Fruit fly (Drosophila melanogaster): Measurements from ENCODE around the gene CG3847.

The CG3847 gene

DNA sequence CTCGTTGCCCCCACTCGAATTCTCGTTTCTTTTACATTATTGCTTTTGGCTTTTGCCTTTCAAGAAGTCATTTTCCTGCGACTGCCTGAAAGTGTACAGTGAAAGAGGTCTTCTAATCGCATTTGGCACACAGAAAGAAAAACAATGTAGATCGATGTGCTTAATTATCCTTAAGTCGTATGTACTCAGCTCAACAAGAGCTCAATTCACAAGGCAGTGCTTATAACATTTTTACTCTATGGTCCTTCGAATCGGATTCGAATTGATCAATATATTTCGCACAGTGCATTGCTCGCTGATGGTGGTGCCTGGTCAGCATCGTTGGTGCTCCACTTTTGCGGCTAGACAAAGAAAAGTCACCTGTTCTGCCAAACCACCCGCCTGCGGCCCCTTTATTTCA lies 36.5 kb upstream of the CG3847 start (continued):
- TF ChIP-seq her (GFP tag; optimal IDR thresholded peaks at IDR 0.05) (no peak), CG12659 (GFP tag; optimal IDR thresholded peaks at IDR 0.05) (no peak), CG11695 (GFP tag; IDR thresholded peaks at IDR 0.05) (no peak), chn (GFP tag; optimal IDR thresholded peaks at IDR 0.05) (no peak), en (GFP tag; optimal IDR thresholded peaks at IDR 0.05) (no peak), CG32532 (GFP tag; IDR thresholded peaks at IDR 0.05) (peak; percentile 12; the same call in 1 of the 2 replicates), Dbx (GFP tag; IDR thresholded peaks at IDR 0.05) (no peak), CG16815 (GFP tag; optimal IDR thresholded peaks at IDR 0.05) (no peak), Side (GFP tag; optimal IDR thresholded peaks at IDR 0.05) (no peak), otp (GFP tag; IDR thresholded peaks at IDR 0.05) (no peak), cas (GFP tag; IDR thresholded peaks at IDR 0.05) (no peak), sim (GFP tag; IDR thresholded peaks at IDR 0.05) (no peak), CG34224 (GFP tag; IDR thresholded peaks at IDR 0.05; ENCODE audit: partially characterized antibody) (no peak), Lim3 (GFP tag; IDR thresholded peaks at IDR 0.05) (no peak), CG17385 (GFP tag; optimal IDR thresholded peaks at IDR 0.05) (no peak), CG7745 (tag; optimal IDR thresholded peaks at IDR 0.05) (no peak), Optix (GFP tag; IDR thresholded peaks at IDR 0.05) (0 out of 3 replicates have a peak, but pooled peaks have one; percentile 19), CG16813 (GFP tag; IDR thresholded peaks at IDR 0.05; ENCODE audit: partially characterized antibody) (no peak), CG7963 (GFP tag; IDR thresholded peaks at IDR 0.05; ENCODE audit: partially characterized antibody) (no peak), sqz (GFP tag; optimal IDR thresholded peaks at IDR 0.05) (no peak), CG1529 (GFP tag; optimal IDR thresholded peaks at IDR 0.05) (no peak), sr (GFP tag; IDR thresholded peaks at IDR 0.05) (no peak), CG14441 (GFP tag; IDR thresholded peaks at IDR 0.05) (peak; percentile 37; the same call in 1 of the 2 replicates), yki (optimal IDR thresholded peaks at IDR 0.05) (no peak), ranshi (GFP tag; IDR thresholded peaks at IDR 0.05) (no peak; the same call in 1 of the 2 replicates), CG2678 (tag; optimal IDR thresholded peaks at IDR 0.05) (peak; percentile 47), Atf3 (GFP tag; optimal IDR thresholded peaks at IDR 0.05) (peak; percentile 19), chif (GFP tag; optimal IDR thresholded peaks at IDR 0.05) (no peak), ken (GFP tag; IDR thresholded peaks at IDR 0.05) (no peak), az2 (GFP tag; optimal IDR thresholded peaks at IDR 0.05) (no peak), GATAe (GFP tag; conservative IDR thresholded peaks at IDR 0.05) (no peak), Trl (optimal IDR thresholded peaks at IDR 0.05) (no peak), Trl (GFP tag; optimal IDR thresholded peaks at IDR 0.05) (peak; percentile 11), nau (GFP tag; optimal IDR thresholded peaks at IDR 0.05) (no peak), CG7357 (GFP tag; IDR thresholded peaks at IDR 0.05) (0 out of 3 replicates have a peak, but pooled peaks have one; percentile 12), prd (optimal IDR thresholded peaks at IDR 0.05) (no peak), prd (GFP tag; IDR thresholded peaks at IDR 0.05) (peak; percentile 39; the same call in 1 of the 3 replicates), eve (GFP tag; optimal IDR thresholded peaks at IDR 0.05) (peak in 1 of 2 experiments; percentile 57), CG6854 (GFP tag; optimal IDR thresholded peaks at IDR 0.05) (no peak), CG10267 (tag; optimal IDR thresholded peaks at IDR 0.05) (no peak), mam (GFP tag; optimal IDR thresholded peaks at IDR 0.05) (no peak), CG13424 (tag; optimal IDR thresholded peaks at IDR 0.05) (no peak), so (GFP tag; IDR thresholded peaks at IDR 0.05) (no peak), bsh (GFP tag; optimal IDR thresholded peaks at IDR 0.05) (peak in 1 of 2 experiments; percentile 36), tna (GFP tag; IDR thresholded peaks at IDR 0.05; ENCODE audit: partially characterized antibody) (no peak), HLH54F (GFP tag; optimal IDR thresholded peaks at IDR 0.05) (no peak), CG12769 (tag; optimal IDR thresholded peaks at IDR 0.05) (peak; percentile 54), usp (GFP tag; optimal IDR thresholded peaks at IDR 0.05) (no peak), bbx (GFP tag; IDR thresholded peaks at IDR 0.05; ENCODE audit: partially characterized antibody) (no peak), Kr (GFP tag; optimal IDR thresholded peaks at IDR 0.05) (no peak), corto (GFP tag; optimal IDR thresholded peaks at IDR 0.05) (no peak), Bgb (GFP tag; IDR thresholded peaks at IDR 0.05; ENCODE audit: partially characterized antibody) (no peak)
